Worm (Caenorhabditis elegans) whole organism, young adult: Measurements from ENCODE around the gene C11E4.7.

ENCODE experiments used
- B0336.3 ChIP-seq: fragments of 200-800 bp; sonication (Bioruptor generic); IDR thresholded peaks from 2 replicates; pipeline ENCODE4 v1.3.6; 2022; ENCODE audit warnings: missing genetic modification characterization, missing compliant biosample characterization
- C06A6.2 ChIP-seq: fragments of 200-800 bp; sonication (Bioruptor generic); conservative IDR thresholded peaks from 2 replicates; pipeline ENCODE4 v1.3.6; 2022; ENCODE audit warnings: missing genetic modification characterization, missing compliant biosample characterization
- C17E4.6 ChIP-seq: fragments of 200-800 bp; sonication (Bioruptor generic); IDR thresholded peaks from 2 replicates; pipeline ENCODE4 v1.3.6; 2022; ENCODE audit warnings: missing genetic modification reagents, missing genetic modification characterization, missing compliant biosample characterization
- D2030.7 ChIP-seq: fragments of 200-800 bp; sonication (Bioruptor generic); IDR thresholded peaks from 2 replicates; pipeline ENCODE4 v1.3.6; 2022; ENCODE audit warnings: missing genetic modification reagents, missing genetic modification characterization, missing compliant biosample characterization
- F33H1.4 ChIP-seq: fragments of 200-800 bp; sonication (Bioruptor generic); IDR thresholded peaks from 2 replicates; pipeline ENCODE4 v1.3.6; 2022; ENCODE audit warnings: missing genetic modification reagents, missing genetic modification characterization, missing compliant biosample characterization
- K11D2.4 ChIP-seq: fragments of 200-800 bp; sonication (Bioruptor generic); IDR thresholded peaks from 2 replicates; pipeline ENCODE4 v1.3.6; 2022; ENCODE audit warnings: missing genetic modification reagents, missing genetic modification characterization, missing compliant biosample characterization
- T26A5.8 ChIP-seq: sonication (generic microtip); optimal IDR thresholded peaks from 2 replicates; lab custom pipeline; 2016; ENCODE audit warnings: missing genetic modification characterization, missing compliant biosample characterization
- Y53F4B.3 ChIP-seq: fragments of 200-800 bp; sonication (Bioruptor generic); IDR thresholded peaks from 2 replicates; pipeline ENCODE4 v1.3.6; 2022; ENCODE audit warnings: missing genetic modification reagents, missing genetic modification characterization, missing compliant biosample characterization
- Y67H2A.10 ChIP-seq: fragments of 200-800 bp; sonication (Bioruptor generic); conservative IDR thresholded peaks from 2 replicates; pipeline ENCODE4 v1.3.6; 2022; ENCODE audit warnings: missing genetic modification reagents, missing genetic modification characterization, missing compliant biosample characterization
- atf-7 ChIP-seq: sonication (generic microtip); optimal IDR thresholded peaks from 2 replicates; lab custom pipeline; 2017; ENCODE audit warnings: mild to moderate bottlenecking, missing genetic modification characterization, missing compliant biosample characterization
- attf-6 ChIP-seq: fragments of 200-800 bp; sonication (Bioruptor generic); IDR thresholded peaks from 2 replicates; pipeline ENCODE4 v1.3.6; 2022; ENCODE audit warnings: missing genetic modification reagents, missing genetic modification characterization, missing compliant biosample characterization
- ceh-100 ChIP-seq: fragments of 200-800 bp; sonication (Bioruptor generic); IDR thresholded peaks from 2 replicates; pipeline ENCODE4 v1.3.6; 2022; ENCODE audit warnings: missing genetic modification reagents, missing genetic modification characterization, missing compliant biosample characterization
- ceh-79 ChIP-seq: sonication (generic microtip); optimal IDR thresholded peaks from 2 replicates; lab custom pipeline; 2017; ENCODE audit warnings: mild to moderate bottlenecking, missing genetic modification characterization, missing compliant biosample characterization
- chd-7 ChIP-seq: sonication (generic microtip); optimal IDR thresholded peaks from 2 replicates; lab custom pipeline; 2016; ENCODE audit warnings: mild to moderate bottlenecking, missing genetic modification characterization, moderate library complexity, missing compliant biosample characterization
- die-1 ChIP-seq: sonication (generic microtip); optimal IDR thresholded peaks from 2 replicates; lab custom pipeline; 2016; ENCODE audit warnings: missing genotype, mild to moderate bottlenecking, missing genetic modification characterization, missing compliant biosample characterization
- dox-1 ChIP-seq: fragments of 200-800 bp; sonication (Bioruptor generic); IDR thresholded peaks from 2 replicates; pipeline ENCODE4 v1.3.6; 2022; ENCODE audit warnings: missing genetic modification reagents, missing genetic modification characterization, missing compliant biosample characterization
- dpff-1 ChIP-seq: sonication (generic microtip); optimal IDR thresholded peaks from 2 replicates; lab custom pipeline; 2017; ENCODE audit warnings: mild to moderate bottlenecking, missing genetic modification characterization, missing compliant biosample characterization
- dpl-1 ChIP-seq: fragments of 150-350 bp; optimal IDR thresholded peaks from 2 replicates; lab custom pipeline; 2014; ENCODE audit warnings: missing biosample characterization, missing genetic modification reagents, missing genetic modification characterization
- efl-1 ChIP-seq: fragments of 150-350 bp; optimal IDR thresholded peaks from 2 replicates; lab custom pipeline; 2014; ENCODE audit warnings: missing biosample characterization, missing genetic modification reagents, missing genetic modification characterization
- egl-44 ChIP-seq: fragments of 200-800 bp; sonication (Bioruptor generic); IDR thresholded peaks from 2 replicates; pipeline ENCODE4 v1.3.6; 2022; ENCODE audit warnings: missing genetic modification reagents, missing genetic modification characterization, missing compliant biosample characterization
- egrh-3 ChIP-seq: fragments of 200-800 bp; sonication (Bioruptor generic); IDR thresholded peaks from 2 replicates; pipeline ENCODE4 v1.3.6; 2022; ENCODE audit warnings: missing genetic modification reagents, missing genetic modification characterization, missing compliant biosample characterization
- fkh-3 ChIP-seq: sonication (generic microtip); optimal IDR thresholded peaks from 2 replicates; lab custom pipeline; 2016; ENCODE audit warnings: mild to moderate bottlenecking, missing genetic modification characterization, missing compliant biosample characterization
- hlh-26 ChIP-seq: fragments of 200-800 bp; sonication (Bioruptor generic); conservative IDR thresholded peaks from 2 replicates; pipeline ENCODE4 v1.3.6; 2022; ENCODE audit warnings: missing genetic modification reagents, missing genetic modification characterization, missing compliant biosample characterization
- hmg-1.2 ChIP-seq: fragments of 200-800 bp; sonication (Bioruptor generic); IDR thresholded peaks from 2 replicates; pipeline ENCODE4 v1.3.6; 2022; ENCODE audit warnings: missing genetic modification reagents, missing genetic modification characterization, missing compliant biosample characterization
- hmg-20 ChIP-seq: fragments of 200-800 bp; sonication (Bioruptor generic); IDR thresholded peaks from 2 replicates; pipeline ENCODE4 v1.3.6; 2022; ENCODE audit warnings: missing genetic modification reagents, missing genetic modification characterization, missing compliant biosample characterization
- hsf-1 ChIP-seq: fragments of 200-800 bp; sonication (Bioruptor generic); IDR thresholded peaks from 2 replicates; pipeline ENCODE4 v1.3.6; 2022; ENCODE audit warnings: missing genetic modification reagents, missing genetic modification characterization, missing compliant biosample characterization
- lag-1 ChIP-seq: fragments of 200-800 bp; sonication (Bioruptor generic); IDR thresholded peaks from 2 replicates; pipeline ENCODE4 v1.3.6; 2022; ENCODE audit warnings: missing genetic modification reagents, missing genetic modification characterization, missing compliant biosample characterization
- let-607 ChIP-seq, 2 experiments: fragments of 200-800 bp in 1 of 2; sonication (Bioruptor generic) in 1 of 2; sonication (generic microtip) in 1 of 2; optimal IDR thresholded peaks; 2 replicates each; lab custom pipeline; 2016 to 2018; ENCODE audit warnings: mild to moderate bottlenecking in 2 of 2, missing compliant biosample characterization in 2 of 2, missing genetic modification characterization in 2 of 2, moderate library complexity in 2 of 2, missing genotype in 1 of 2
- lin-35 ChIP-seq, 3 experiments: fragments of 150-350 bp in 2 of 3; sonication (generic microtip) in 1 of 3; optimal IDR thresholded peaks; 2 replicates each; lab custom pipeline; 2014 to 2018; ENCODE audit warnings: missing biosample characterization in 3 of 3, missing genetic modification characterization in 3 of 3, missing genetic modification reagents in 3 of 3
- mcd-1 ChIP-seq: fragments of 200-800 bp; sonication (Bioruptor generic); IDR thresholded peaks from 2 replicates; pipeline ENCODE4 v1.3.6; 2022; ENCODE audit warnings: missing genetic modification reagents, missing genetic modification characterization, missing compliant biosample characterization
- mxl-1 ChIP-seq: sonication (generic microtip); optimal IDR thresholded peaks from 2 replicates; lab custom pipeline; 2016; ENCODE audit warnings: missing genetic modification characterization, missing compliant biosample characterization
- nfyb-1 ChIP-seq: fragments of 200-800 bp; sonication (Bioruptor generic); IDR thresholded peaks from 2 replicates; pipeline ENCODE4 v1.3.6; 2022; ENCODE audit warnings: missing genetic modification reagents, missing genetic modification characterization, missing compliant biosample characterization
- nhr-120 ChIP-seq: fragments of 200-800 bp; sonication (Bioruptor generic); IDR thresholded peaks from 2 replicates; pipeline ENCODE4 v1.3.6; 2022; ENCODE audit warnings: missing genetic modification characterization, missing compliant biosample characterization
- nhr-179 ChIP-seq: sonication (generic microtip); optimal IDR thresholded peaks from 2 replicates; lab custom pipeline; 2016; ENCODE audit warnings: mild to moderate bottlenecking, missing genetic modification characterization, missing compliant biosample characterization
- nhr-80 ChIP-seq: sonication (generic microtip); optimal IDR thresholded peaks from 2 replicates; lab custom pipeline; 2016; ENCODE audit warnings: missing genetic modification characterization, missing compliant biosample characterization
- pha-4 ChIP-seq: fragments of 150-350 bp; sonication (generic microtip); optimal IDR thresholded peaks from 2 replicates; lab custom pipeline; 2014; ENCODE audit warnings: missing biosample characterization, missing genetic modification reagents, missing genetic modification characterization
- rcor-1 ChIP-seq: fragments of 200-800 bp; sonication (Bioruptor generic); IDR thresholded peaks from 2 replicates; pipeline ENCODE4 v1.3.6; 2022; ENCODE audit warnings: missing genetic modification reagents, missing genetic modification characterization, missing compliant biosample characterization
- sdz-38 ChIP-seq: sonication (generic microtip); optimal IDR thresholded peaks from 2 replicates; lab custom pipeline; 2016; ENCODE audit warnings: missing genotype, missing genetic modification characterization, missing compliant biosample characterization
- tbx-9 ChIP-seq: sonication (generic microtip); optimal IDR thresholded peaks from 2 replicates; lab custom pipeline; 2016; ENCODE audit warnings: borderline replicate concordance, missing genetic modification characterization, inconsistent platforms, missing compliant biosample characterization
- tlf-1 ChIP-seq: fragments of 200-800 bp; sonication (Bioruptor generic); optimal IDR thresholded peaks from 2 replicates; lab custom pipeline; 2018; ENCODE audit warnings: mild to moderate bottlenecking, missing genetic modification characterization, missing compliant biosample characterization
- unc-130 ChIP-seq: sonication (generic microtip); optimal IDR thresholded peaks from 2 replicates; lab custom pipeline; 2016; ENCODE audit warnings: missing genetic modification reagents, missing genetic modification characterization, missing compliant biosample characterization
- unc-62 ChIP-seq: fragments of 150-350 bp; optimal IDR thresholded peaks from 2 replicates; lab custom pipeline; 2014; ENCODE audit warnings: missing biosample characterization, missing genetic modification reagents, missing genetic modification characterization
- zim-3 ChIP-seq: sonication (generic microtip); optimal IDR thresholded peaks from 2 replicates; lab custom pipeline; 2017; ENCODE audit warnings: mild to moderate bottlenecking, missing genetic modification characterization, moderate library complexity, missing compliant biosample characterization
- ztf-18 ChIP-seq: sonication (generic microtip); optimal IDR thresholded peaks from 2 replicates; lab custom pipeline; 2016; ENCODE audit warnings: missing genotype, mild to moderate bottlenecking, missing genetic modification characterization, missing compliant biosample characterization
- ztf-25 ChIP-seq: fragments of 200-800 bp; sonication (Bioruptor generic); IDR thresholded peaks from 2 replicates; pipeline ENCODE4 v1.3.6; 2022; ENCODE audit warnings: missing genetic modification reagents, missing genetic modification characterization, missing compliant biosample characterization

Gene C11E4.7

ce11 chrX:9610040-9610613 is 6.9 kb upstream of the C11E4.7 start, which contains the start of gene C11E4.6:
Gene C11E4.6 (plus strand): TSS chrX:9610563.
- TF ChIP-seq nhr-80 (no peak), ceh-79 (tag; lab: Kevin White, UChicago) (no peak), ceh-100 (GFP tag; lab: Robert Waterston, UW) (no peak), ztf-18 (tag; lab: Kevin White, UChicago) (no peak), tlf-1 (GFP tag; lab: Kevin White, UChicago) (no peak), Y67H2A.10 (no peak), hlh-26 (no peak), nhr-120 (GFP tag; lab: Robert Waterston, UW) (no peak), fkh-3 (tag; lab: Kevin White, UChicago) (no peak), pha-4 (no peak), Y53F4B.3 (GFP tag; lab: Robert Waterston, UW) (no peak)

ce11 chrX:9620136-9620535 is 3.1 kb downstream of the C11E4.7 start, which contains the start of gene C11E4.8:
Gene C11E4.8 (plus strand): TSS chrX:9620436.
- TF ChIP-seq C17E4.6 (no peak), attf-6 (GFP tag; lab: Robert Waterston, UW) (no peak), efl-1 (GFP tag; lab: Kevin White, UChicago) (no peak), hlh-26 (no peak), D2030.7 (GFP tag; lab: Robert Waterston, UW) (no peak), K11D2.4 (GFP tag; lab: Robert Waterston, UW) (no peak)

DNA sequence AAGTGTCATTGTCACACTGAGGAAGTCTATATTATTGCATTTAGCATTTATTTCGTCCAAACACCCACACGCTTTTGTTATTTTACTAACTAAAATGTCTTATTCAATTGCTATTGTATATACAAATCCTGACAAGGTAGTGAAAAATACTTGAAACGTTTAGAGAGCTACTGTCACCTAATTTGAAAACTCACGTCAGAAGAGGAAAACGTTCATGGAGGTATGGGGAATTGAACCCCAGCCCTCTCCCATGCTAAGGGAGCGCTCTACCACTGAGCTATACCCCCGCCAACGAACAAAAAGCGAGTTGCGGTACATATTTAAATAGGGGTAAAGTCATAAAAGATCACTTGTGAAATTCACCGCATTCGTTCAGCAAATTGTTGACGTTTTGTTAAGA is 5.6 kb downstream of the C11E4.7 start:
- TF ChIP-seq ztf-25 (GFP tag; lab: Robert Waterston, UW) (peak; percentile 64; the same call in 1 of the 2 replicates), C17E4.6 (no peak), dpl-1 (GFP tag; lab: Kevin White, UChicago) (no peak), unc-130 (no peak), T26A5.8 (tag; lab: Kevin White, UChicago) (peak; percentile 19), tbx-9 (no peak), C06A6.2 (GFP tag; lab: Robert Waterston, UW) (no peak), dox-1 (peak; percentile 78; the same call in 1 of the 2 replicates), egl-44 (GFP tag; lab: Robert Waterston, UW) (peak; percentile 82), zim-3 (tag; lab: Kevin White, UChicago) (peak; percentile 66), nfyb-1 (GFP tag; lab: Robert Waterston, UW) (no peak; the same call in none of the 2 replicates), pha-4 (no peak), unc-62 (GFP tag; lab: Kevin White, UChicago) (no peak), hmg-20 (GFP tag; lab: Robert Waterston, UW) (no peak), egrh-3 (GFP tag; lab: Robert Waterston, UW) (peak; percentile 27; the same call in 1 of the 2 replicates), die-1 (tag; lab: Kevin White, UChicago) (peak; percentile 95), attf-6 (GFP tag; lab: Robert Waterston, UW) (peak; percentile 67; the same call in 1 of the 2 replicates), F33H1.4 (GFP tag; lab: Robert Waterston, UW) (no peak), hsf-1 (no peak), dpff-1 (tag; lab: Kevin White, UChicago) (peak; percentile 14), nhr-179 (tag; lab: Kevin White, UChicago) (no peak), hmg-1.2 (GFP tag; lab: Robert Waterston, UW) (peak; percentile 61), rcor-1 (GFP tag; lab: Robert Waterston, UW) (peak; percentile 41; the same call in 1 of the 2 replicates), lin-35 (GFP tag; optimal IDR thresholded peaks at IDR 0.05; lab: Kevin White, UChicago) (peak in 1 of 3 experiments; percentile 43), B0336.3 (GFP tag; lab: Robert Waterston, UW) (no peak), lag-1 (no peak), atf-7 (peak; percentile 74), mcd-1 (GFP tag; lab: Robert Waterston, UW) (no peak; the same call in 1 of the 2 replicates), mxl-1 (tag; lab: Kevin White, UChicago) (peak; percentile 83), sdz-38 (tag; lab: Kevin White, UChicago) (no peak), let-607 (tag; optimal IDR thresholded peaks at IDR 0.05; lab: Kevin White, UChicago) (peak in 1 of 2 experiments; percentile 34), Y67H2A.10 (no peak), hlh-26 (0 out of 2 replicates have a peak, but pooled peaks have one; percentile 41), K11D2.4 (GFP tag; lab: Robert Waterston, UW) (no peak), chd-7 (tag; lab: Kevin White, UChicago) (no peak)
